Fruit fly (Drosophila melanogaster) whole organism, pupa: Measurements from ENCODE around the gene Ir68a.

Source experiments
- CG10348 ChIP-seq: fragments of 200-800 bp; sonication (Bioruptor generic); IDR thresholded peaks from 2 replicates; pipeline ENCODE4 v1.3.6; 2022; ENCODE audit warnings: missing biosample characterization, missing genetic modification characterization
- CG12605 ChIP-seq: fragments of 200-800 bp; sonication (Bioruptor generic); IDR thresholded peaks from 2 replicates; pipeline ENCODE4 v1.3.6; 2022; ENCODE audit warnings: missing biosample characterization, missing genetic modification characterization
- CG13204 ChIP-seq: fragments of 200-800 bp; sonication (Bioruptor generic); optimal IDR thresholded peaks from 2 replicates; lab custom pipeline; 2018; ENCODE audit warnings: missing biosample characterization, mild to moderate bottlenecking, missing genetic modification characterization, moderate library complexity
- CG17806 ChIP-seq: fragments of 200-800 bp; sonication (Bioruptor generic); optimal IDR thresholded peaks from 2 replicates; lab custom pipeline; 2018; ENCODE audit warnings: missing biosample characterization, mild to moderate bottlenecking, missing genetic modification characterization, moderate library complexity
- CG34367 ChIP-seq: fragments of 200-800 bp; sonication (Bioruptor generic); optimal IDR thresholded peaks from 2 replicates; lab custom pipeline; 2018; ENCODE audit warnings: missing biosample characterization, mild to moderate bottlenecking, missing genetic modification characterization
- CG4496 ChIP-seq: fragments of 200-800 bp; sonication (Bioruptor generic); IDR thresholded peaks from 3 replicates; pipeline ENCODE4 v1.3.6; 2022; ENCODE audit warnings: missing biosample characterization, missing genetic modification characterization
- EcR ChIP-seq: fragments of 200-800 bp; sonication (Bioruptor generic); optimal IDR thresholded peaks from 3 replicates; lab custom pipeline; 2019; ENCODE audit warnings: missing biosample characterization, missing genetic modification characterization, mild to moderate bottlenecking, moderate library complexity, missing genetic modification reagents
- Ets98B ChIP-seq: fragments of 200-800 bp; sonication (Bioruptor generic); IDR thresholded peaks from 2 replicates; pipeline ENCODE4 v1.3.6; 2022; ENCODE audit warnings: missing biosample characterization, missing genetic modification characterization

DNA sequence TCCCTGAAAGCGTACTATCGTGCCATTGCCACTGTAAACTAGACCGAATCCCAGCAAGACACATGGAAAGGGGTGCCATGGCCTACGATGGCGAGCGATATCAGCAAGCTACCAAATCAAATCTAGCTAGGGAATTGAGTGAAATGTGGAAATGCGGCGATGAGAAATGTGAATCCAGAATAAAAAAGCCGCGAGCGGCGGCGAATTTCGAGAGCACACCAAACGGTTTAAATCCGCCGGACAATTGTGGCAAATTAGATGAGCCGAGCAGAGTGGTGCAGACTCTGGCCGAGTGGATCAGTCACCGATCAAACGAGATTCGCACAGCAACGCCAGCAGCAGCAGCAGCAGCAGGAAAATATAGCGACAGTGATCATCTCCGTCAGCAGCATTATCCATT, 35.0 kb downstream of the Ir68a start, which contains the start of gene nkt:
- no peak for TF ChIP-seq CG13204 (GFP tag; lab: Kevin White, UChicago)
- no peak for TF ChIP-seq CG10348 (GFP tag; lab: Robert Waterston, UW)
- no peak for TF ChIP-seq CG17806 (tag; lab: Kevin White, UChicago)
- TF ChIP-seq Ets98B (GFP tag; lab: Robert Waterston, UW): no peak
- no peak for TF ChIP-seq EcR (GFP tag; lab: Kevin White, UChicago)
- TF ChIP-seq CG4496: no peak
- TF ChIP-seq CG34367: no peak
- TF ChIP-seq CG12605 (GFP tag; lab: Robert Waterston, UW): no peak
